Worm (Caenorhabditis elegans): ENCODE results near the gene scl-2.

The scl-2 gene

ce11 chrIV:13096778-13097177 lies 39.3 kb downstream of the scl-2 start (continued):
- no peak for TF ChIP-seq B0019.2 (GFP tag; conservative IDR thresholded peaks at IDR 0.05)
- peak; percentile 66; the same call in 1 of the 2 replicates for TF ChIP-seq hsf-1 (GFP tag; IDR thresholded peaks at IDR 0.05)
- TF ChIP-seq lin-54 (GFP tag; optimal IDR thresholded peaks at IDR 0.05), result peak; percentile 8
- TF ChIP-seq dox-1 (GFP tag; IDR thresholded peaks at IDR 0.05), result peak; percentile 52; the same call in 1 of the 2 replicates
- no peak for TF ChIP-seq ama-1 (optimal IDR thresholded peaks at IDR 0.05)
- TF ChIP-seq ama-1 (GFP tag; optimal IDR thresholded peaks at IDR 0.05), result peak in 1 of 2 experiments; percentile 90
- peak; percentile 78; the same call in 1 of the 2 replicates for TF ChIP-seq Y79H2A.3 (GFP tag; conservative IDR thresholded peaks at IDR 0.05)
- 0 out of 2 replicates have a peak, but pooled peaks have one; percentile 30 for TF ChIP-seq ekl-4 (GFP tag; IDR thresholded peaks at IDR 0.05)
- TF ChIP-seq chd-7 (tag; optimal IDR thresholded peaks at IDR 0.05), result peak; percentile 19
- TF ChIP-seq snpc-3.4 (tag; optimal IDR thresholded peaks at IDR 0.05), result peak; percentile 34
- no peak for TF ChIP-seq F55B11.4 (tag; optimal IDR thresholded peaks at IDR 0.05; ENCODE audit: borderline replicate concordance, insufficient read depth)
- peak; percentile 35; the same call in 1 of the 2 replicates for TF ChIP-seq attf-3 (GFP tag; conservative IDR thresholded peaks at IDR 0.05)
- peak; percentile 86 for TF ChIP-seq F49E8.2 (tag; optimal IDR thresholded peaks at IDR 0.05; ENCODE audit: insufficient read depth)
- peak; percentile 20; the same call in 1 of the 2 replicates for TF ChIP-seq D2030.7 (GFP tag; IDR thresholded peaks at IDR 0.05)
- TF ChIP-seq hmg-1.2 (GFP tag; IDR thresholded peaks at IDR 0.05), result peak; percentile 41
- 0 out of 2 replicates have a peak, but pooled peaks have one; percentile 13 for TF ChIP-seq Y95B8A.8 (GFP tag; IDR thresholded peaks at IDR 0.05)
- no peak for TF ChIP-seq let-526 (GFP tag; IDR thresholded peaks at IDR 0.05)
- peak; percentile 60 for TF ChIP-seq ZK185.1 (tag; optimal IDR thresholded peaks at IDR 0.05; ENCODE audit: poor library complexity, severe bottlenecking)
- TF ChIP-seq hrde-1 (tag; optimal IDR thresholded peaks at IDR 0.05; ENCODE audit: borderline replicate concordance), result peak; percentile 88

- TF ChIP-seq Y56A3A.18 (GFP tag; IDR thresholded peaks at IDR 0.05) (no peak), pha-4 (tag; optimal IDR thresholded peaks at IDR 0.05) (no peak), nfyb-1 (GFP tag; IDR thresholded peaks at IDR 0.05) (0 out of 2 replicates have a peak, but pooled peaks have one; percentile 36), hlh-12 (tag; optimal IDR thresholded peaks at IDR 0.05) (no peak), rcor-1 (GFP tag; IDR thresholded peaks at IDR 0.05) (peak; percentile 41; the same call in 1 of the 2 replicates), ceh-58 (GFP tag; IDR thresholded peaks at IDR 0.05) (no peak), mcd-1 (GFP tag; IDR thresholded peaks at IDR 0.05) (peak; percentile 77), ztf-22 (GFP tag; optimal IDR thresholded peaks at IDR 0.05) (no peak), F55B11.4 (tag; optimal IDR thresholded peaks at IDR 0.05; ENCODE audit: borderline replicate concordance, insufficient read depth) (no peak), ets-4 (GFP tag; optimal IDR thresholded peaks at IDR 0.05) (no peak), K11D2.4 (GFP tag; IDR thresholded peaks at IDR 0.05) (0 out of 2 replicates have a peak, but pooled peaks have one; percentile 11), ceh-100 (GFP tag; IDR thresholded peaks at IDR 0.05) (peak; percentile 42; the same call in 1 of the 2 replicates), attf-5 (GFP tag; optimal IDR thresholded peaks at IDR 0.05) (peak; percentile 80), efl-1 (GFP tag; optimal IDR thresholded peaks at IDR 0.05) (peak; percentile 39), cebp-2 (GFP tag; IDR thresholded peaks at IDR 0.05) (no peak), mel-28 (tag; optimal IDR thresholded peaks at IDR 0.05; ENCODE audit: borderline replicate concordance) (no peak), ztf-6 (GFP tag; IDR thresholded peaks at IDR 0.05) (no peak), C06A6.2 (GFP tag; conservative IDR thresholded peaks at IDR 0.05) (no peak), B0035.1 (tag; optimal IDR thresholded peaks at IDR 0.05) (no peak), ceh-91 (GFP tag; IDR thresholded peaks at IDR 0.05) (peak; percentile 30; the same call in 1 of the 2 replicates), pbrm-1 (GFP tag; IDR thresholded peaks at IDR 0.05) (peak; percentile 38; the same call in 1 of the 2 replicates), F33H1.4 (GFP tag; IDR thresholded peaks at IDR 0.05) (peak; percentile 75), lsl-1 (GFP tag; optimal IDR thresholded peaks at IDR 0.05) (peak; percentile 61), tlf-1 (GFP tag; optimal IDR thresholded peaks at IDR 0.05) (no peak), madf-8 (GFP tag; conservative IDR thresholded peaks at IDR 0.05) (0 out of 2 replicates have a peak, but pooled peaks have one; percentile 4), repo-1 (tag; optimal IDR thresholded peaks at IDR 0.05) (no peak), F23B12.7 (tag; optimal IDR thresholded peaks at IDR 0.05; ENCODE audit: insufficient read depth) (peak; percentile 84), him-1 (tag; optimal IDR thresholded peaks at IDR 0.05) (no peak)
Observed at ce11 chrIV:13098652-13099051, 41.1 kb downstream of the scl-2 start, which contains the start of the genes dli-1, tin-9.2 and exos-4.1. TSS of gene dli-1 (minus strand) at chrIV:13098792. TSS of gene tin-9.2 (plus strand) at chrIV:13098995. TSS of gene exos-4.1 (plus strand) at chrIV:13098999.
